Worm (Caenorhabditis elegans): Measurements from ENCODE around the gene egl-1.

The egl-1 gene

ce11 chrV:14474099-14474498, 41.9 kb upstream of the egl-1 start, which contains the start of gene clec-56:
TSS of gene clec-56 (plus strand) at chrV:14474399.
- TF ChIP-seq elt-2 (tag; optimal IDR thresholded peaks at IDR 0.05) (peak; percentile 38), lin-15B (tag; optimal IDR thresholded peaks at IDR 0.05) (no peak), lsy-12 (tag; optimal IDR thresholded peaks at IDR 0.05) (no peak), pqm-1 (tag; optimal IDR thresholded peaks at IDR 0.05) (peak; percentile 5)

- TF ChIP-seq elt-2 (tag; optimal IDR thresholded peaks at IDR 0.05) (no peak), nhr-23 (tag; optimal IDR thresholded peaks at IDR 0.05) (no peak)
Measured at ce11 chrV:14472229-14472628, 40.1 kb upstream of the egl-1 start, which contains the start of gene clec-227. TSS of gene clec-227 (plus strand) at chrV:14472529.

ce11 chrV:14468931-14469330, 36.8 kb upstream of the egl-1 start, which contains the start of gene clec-57:
TSS of gene clec-57 (plus strand) at chrV:14469231.
- TF ChIP-seq fos-1 (tag; optimal IDR thresholded peaks at IDR 0.05): no peak
- no peak for TF ChIP-seq nhr-43 (tag; optimal IDR thresholded peaks at IDR 0.05; ENCODE audit: poor library complexity, severe bottlenecking)
- TF ChIP-seq ceh-16 (tag; optimal IDR thresholded peaks at IDR 0.05): no peak
- no peak for TF ChIP-seq elt-2 (tag; optimal IDR thresholded peaks at IDR 0.05)
- TF ChIP-seq nhr-67 (tag; optimal IDR thresholded peaks at IDR 0.05): no peak
- no peak for TF ChIP-seq aly-2 (tag; optimal IDR thresholded peaks at IDR 0.05)
- TF ChIP-seq lin-15B (tag; optimal IDR thresholded peaks at IDR 0.05): no peak
- no peak for TF ChIP-seq fkh-2 (tag; optimal IDR thresholded peaks at IDR 0.05)
- TF ChIP-seq nhr-23 (tag; optimal IDR thresholded peaks at IDR 0.05): no peak
- no peak for TF ChIP-seq ceh-28 (tag; optimal IDR thresholded peaks at IDR 0.05)
- no peak for TF ChIP-seq nhr-76 (tag; optimal IDR thresholded peaks at IDR 0.05)
- no peak for TF ChIP-seq snpc-4 (tag; optimal IDR thresholded peaks at IDR 0.05)

ce11 chrV:14468196-14468874, 36.2 kb upstream of the egl-1 start, which contains the start of gene srz-97:
TSS of gene srz-97 (minus strand) at chrV:14468246.
- TF ChIP-seq nhr-77 (tag; optimal IDR thresholded peaks at IDR 0.05) (peak; percentile 42), fkh-2 (tag; optimal IDR thresholded peaks at IDR 0.05) (no peak), nhr-43 (tag; optimal IDR thresholded peaks at IDR 0.05; ENCODE audit: poor library complexity, severe bottlenecking) (peak; percentile 34), ceh-28 (tag; optimal IDR thresholded peaks at IDR 0.05) (no peak), elt-2 (tag; optimal IDR thresholded peaks at IDR 0.05) (peak; percentile 47), R02D3.7 (tag; optimal IDR thresholded peaks at IDR 0.05) (peak; percentile 36), pqm-1 (tag; optimal IDR thresholded peaks at IDR 0.05) (peak; percentile 54), pha-4 (tag; optimal IDR thresholded peaks at IDR 0.05) (no peak), nhr-76 (tag; optimal IDR thresholded peaks at IDR 0.05) (no peak), nhr-25 (tag; optimal IDR thresholded peaks at IDR 0.05) (peak; percentile 54), nhr-28 (tag; optimal IDR thresholded peaks at IDR 0.05) (no peak), eor-1 (tag; optimal IDR thresholded peaks at IDR 0.05) (no peak), nhr-12 (tag; optimal IDR thresholded peaks at IDR 0.05) (no peak), unc-62 (GFP tag; optimal IDR thresholded peaks at IDR 0.05) (no peak), ztf-11 (tag; optimal IDR thresholded peaks at IDR 0.05) (no peak), skn-1 (tag; optimal IDR thresholded peaks at IDR 0.05) (no peak), snpc-4 (tag; optimal IDR thresholded peaks at IDR 0.05) (peak; percentile 97), ceh-82 (tag; optimal IDR thresholded peaks at IDR 0.05) (no peak)

- TF ChIP-seq hmg-11 (tag; optimal IDR thresholded peaks at IDR 0.05) (no peak), jun-1 (tag; optimal IDR thresholded peaks at IDR 0.05) (no peak), eor-1 (tag; optimal IDR thresholded peaks at IDR 0.05) (no peak), nfya-1 (tag; optimal IDR thresholded peaks at IDR 0.05; ENCODE audit: insufficient read depth) (no peak), nhr-23 (tag; optimal IDR thresholded peaks at IDR 0.05) (no peak), mml-1 (tag; optimal IDR thresholded peaks at IDR 0.05) (no peak), pqm-1 (tag; optimal IDR thresholded peaks at IDR 0.05) (no peak), snpc-4 (tag; optimal IDR thresholded peaks at IDR 0.05) (no peak), nhr-28 (tag; optimal IDR thresholded peaks at IDR 0.05) (no peak), ZK546.5 (tag; optimal IDR thresholded peaks at IDR 0.05) (no peak), zag-1 (tag; optimal IDR thresholded peaks at IDR 0.05) (no peak), egl-27 (tag; optimal IDR thresholded peaks at IDR 0.05) (no peak), ztf-4 (tag; optimal IDR thresholded peaks at IDR 0.05) (no peak), nhr-25 (tag; optimal IDR thresholded peaks at IDR 0.05) (no peak), mdl-1 (tag; optimal IDR thresholded peaks at IDR 0.05) (no peak), lsy-12 (tag; optimal IDR thresholded peaks at IDR 0.05) (no peak), unc-62 (GFP tag; optimal IDR thresholded peaks at IDR 0.05) (no peak), skn-1 (tag; optimal IDR thresholded peaks at IDR 0.05) (no peak)
Measured at ce11 chrV:14464368-14464767, 32.2 kb upstream of the egl-1 start, which contains the start of gene F08H9.4. TSS of gene F08H9.4 (minus strand) at chrV:14464428.
